Fruit fly (Drosophila melanogaster): ENCODE data around the gene CtsB.
A peak's percentile ranks its signal among the peaks of the same experiment; 100 is the strongest.

The CtsB gene

dm6 chrX:13765217-13765616 is 16.8 kb downstream of the CtsB start (continued):
- TF ChIP-seq CG7745 (tag; optimal IDR thresholded peaks at IDR 0.05): no peak
- TF ChIP-seq HLH4C (GFP tag; IDR thresholded peaks at IDR 0.05; ENCODE audit: partially characterized antibody): no peak
- no peak for TF ChIP-seq otp (GFP tag; IDR thresholded peaks at IDR 0.05)
- TF ChIP-seq CG11247 (GFP tag; IDR thresholded peaks at IDR 0.05): no peak
- no peak for TF ChIP-seq CG10267 (tag; optimal IDR thresholded peaks at IDR 0.05)
- no peak for TF ChIP-seq CG1529 (GFP tag; optimal IDR thresholded peaks at IDR 0.05)
- TF ChIP-seq Awh (GFP tag; IDR thresholded peaks at IDR 0.05): no peak
- 0 out of 3 replicates have a peak, but pooled peaks have one; percentile 7 for TF ChIP-seq CG34422 (GFP tag; IDR thresholded peaks at IDR 0.05)
- TF ChIP-seq crol (GFP tag; IDR thresholded peaks at IDR 0.05): peak; percentile 75
- TF ChIP-seq HLH54F (GFP tag; optimal IDR thresholded peaks at IDR 0.05): no peak
- no peak for TF ChIP-seq CG6272 (GFP tag; IDR thresholded peaks at IDR 0.05)
- TF ChIP-seq esg (GFP tag; conservative IDR thresholded peaks at IDR 0.05): 0 out of 2 replicates have a peak, but pooled peaks have one; percentile 6
- TF ChIP-seq CG6765 (GFP tag; optimal IDR thresholded peaks at IDR 0.05): no peak
- 0 out of 4 replicates have a peak, but pooled peaks have one; percentile 39 for TF ChIP-seq chinmo (GFP tag; IDR thresholded peaks at IDR 0.05; ENCODE audit: partially characterized antibody)
- no peak for TF ChIP-seq cas (GFP tag; IDR thresholded peaks at IDR 0.05)
- no peak for TF ChIP-seq CG5180 (GFP tag; optimal IDR thresholded peaks at IDR 0.05)
- TF ChIP-seq gsb-n (tag; optimal IDR thresholded peaks at IDR 0.05): no peak
- TF ChIP-seq kay (GFP tag; optimal IDR thresholded peaks at IDR 0.05): no peak
- no peak for TF ChIP-seq CG16779 (GFP tag; IDR thresholded peaks at IDR 0.05)

- TF ChIP-seq CG13424 (tag; optimal IDR thresholded peaks at IDR 0.05) (peak; percentile 60), CG17359 (tag; optimal IDR thresholded peaks at IDR 0.05) (peak; percentile 76), CTCF (GFP tag; optimal IDR thresholded peaks at IDR 0.05) (no peak), Pdp1 (GFP tag; optimal IDR thresholded peaks at IDR 0.05) (no peak), lov (optimal IDR thresholded peaks at IDR 0.05) (no peak), lov (GFP tag; IDR thresholded peaks at IDR 0.05) (0 out of 3 replicates have a peak, but pooled peaks have one; percentile 6), CG13775 (GFP tag; optimal IDR thresholded peaks at IDR 0.05) (peak; percentile 27), gce (GFP tag; IDR thresholded peaks at IDR 0.05) (no peak), NFAT (GFP tag; IDR thresholded peaks at IDR 0.05) (no peak), CoRest (tag; optimal IDR thresholded peaks at IDR 0.05) (peak; percentile 48), CG14965 (GFP tag; optimal IDR thresholded peaks at IDR 0.05; ENCODE audit: borderline replicate concordance) (no peak), CG15011 (GFP tag; optimal IDR thresholded peaks at IDR 0.05) (no peak), CG31388 (GFP tag; optimal IDR thresholded peaks at IDR 0.05) (no peak), sd (tag; optimal IDR thresholded peaks at IDR 0.05) (peak; percentile 41), btn (GFP tag; optimal IDR thresholded peaks at IDR 0.05) (no peak), CG43689 (GFP tag; IDR thresholded peaks at IDR 0.05) (no peak), trem (tag; optimal IDR thresholded peaks at IDR 0.05) (peak; percentile 13), CG17829 (tag; optimal IDR thresholded peaks at IDR 0.05) (peak; percentile 42), CG17802 (tag; optimal IDR thresholded peaks at IDR 0.05) (no peak), gsb-n (tag; optimal IDR thresholded peaks at IDR 0.05) (peak; percentile 16), usp (GFP tag; optimal IDR thresholded peaks at IDR 0.05) (no peak), chm (GFP tag; IDR thresholded peaks at IDR 0.05) (peak; percentile 28; the same call in 1 of the 2 replicates), CG17186 (GFP tag; optimal IDR thresholded peaks at IDR 0.05) (no peak), org-1 (GFP tag; optimal IDR thresholded peaks at IDR 0.05) (no peak), CG16815 (GFP tag; optimal IDR thresholded peaks at IDR 0.05) (no peak), CG13624 (GFP tag; optimal IDR thresholded peaks at IDR 0.05) (no peak), Gug (GFP tag; IDR thresholded peaks at IDR 0.05) (peak; percentile 39; the same call in 2 of the 4 replicates), CG15269 (tag; optimal IDR thresholded peaks at IDR 0.05) (peak; percentile 72), Tbp (GFP tag; optimal IDR thresholded peaks at IDR 0.05) (no peak), yki (optimal IDR thresholded peaks at IDR 0.05) (no peak), emc (GFP tag; optimal IDR thresholded peaks at IDR 0.05) (no peak), Mrtf (GFP tag; IDR thresholded peaks at IDR 0.05) (0 out of 3 replicates have a peak, but pooled peaks have one; percentile 47), eyg (GFP tag; optimal IDR thresholded peaks at IDR 0.05) (no peak)
Measured at dm6 chrX:13764397-13765119, 17.4 kb downstream of the CtsB start.
